Worm (Caenorhabditis elegans) whole organism, L2 larva: Measurements from ENCODE around the gene pix-1.

ENCODE experiments used
- ZK546.5 ChIP-seq: sonication (generic microtip); optimal IDR thresholded peaks from 2 replicates; lab custom pipeline; 2017; ENCODE audit warnings: missing biosample characterization, missing genetic modification characterization
- alr-1 ChIP-seq: fragments of 150-350 bp; optimal IDR thresholded peaks from 2 replicates; lab custom pipeline; 2014; ENCODE audit warnings: missing biosample characterization, missing genetic modification characterization
- aly-2 ChIP-seq: fragments of 150-350 bp; optimal IDR thresholded peaks from 2 replicates; lab custom pipeline; 2014; ENCODE audit warnings: missing biosample characterization, missing genetic modification characterization
- ama-1 ChIP-seq: fragments of 150-350 bp; optimal IDR thresholded peaks from 2 replicates; lab custom pipeline; 2018; ENCODE audit warnings: inconsistent platforms
- blmp-1 ChIP-seq: sonication (generic microtip); optimal IDR thresholded peaks from 2 replicates; lab custom pipeline; 2017; ENCODE audit warnings: missing genetic modification characterization, mild to moderate bottlenecking, missing compliant biosample characterization, antibody characterized with exemption, moderate library complexity; ENCODE audit not compliant: insufficient read depth
- lsy-2 ChIP-seq, 2 experiments: fragments of 150-350 bp in 1 of 2; sonication (generic microtip) in 1 of 2; optimal IDR thresholded peaks; 2 replicates each; lab custom pipeline; 2014 to 2017; ENCODE audit warnings: missing biosample characterization in 2 of 2, missing genetic modification characterization in 2 of 2
- nhr-12 ChIP-seq: fragments of 150-350 bp; optimal IDR thresholded peaks from 2 replicates; lab custom pipeline; 2014; ENCODE audit warnings: missing biosample characterization, missing genetic modification characterization
- nhr-237 ChIP-seq: fragments of 150-350 bp; optimal IDR thresholded peaks from 2 replicates; lab custom pipeline; 2014; ENCODE audit warnings: missing biosample characterization, missing genetic modification characterization
- nhr-77 ChIP-seq: fragments of 150-350 bp; optimal IDR thresholded peaks from 2 replicates; lab custom pipeline; 2014; ENCODE audit warnings: missing biosample characterization, missing genetic modification characterization
- peb-1 ChIP-seq: fragments of 150-350 bp; optimal IDR thresholded peaks from 2 replicates; lab custom pipeline; 2014; ENCODE audit warnings: missing biosample characterization, missing genetic modification characterization
- snpc-4 ChIP-seq: fragments of 150-350 bp; optimal IDR thresholded peaks from 2 replicates; lab custom pipeline; 2014; ENCODE audit warnings: missing biosample characterization, missing genetic modification characterization
- unc-62 ChIP-seq: fragments of 150-350 bp; optimal IDR thresholded peaks from 2 replicates; lab custom pipeline; 2014; ENCODE audit warnings: missing biosample characterization, missing genetic modification reagents, missing genetic modification characterization

- TF ChIP-seq snpc-4 (no peak), ama-1 (lab: Kevin White, UChicago) (no peak), lsy-2 (tag; optimal IDR thresholded peaks at IDR 0.05; lab: Kevin White, UChicago) (no peak), blmp-1 (tag; lab: Kevin White, UChicago) (no peak), nhr-237 (tag; lab: Kevin White, UChicago) (no peak), alr-1 (no peak), nhr-77 (tag; lab: Kevin White, UChicago) (no peak), aly-2 (tag; lab: Kevin White, UChicago) (no peak), nhr-12 (tag; lab: Kevin White, UChicago) (no peak), peb-1 (tag; lab: Kevin White, UChicago) (no peak), unc-62 (GFP tag; lab: Kevin White, UChicago) (no peak), ZK546.5 (tag; lab: Kevin White, UChicago) (no peak)
These were observed 15.2 kb upstream of the pix-1 start, which contains the start of gene K02D3.2 for ce11 chrX:13711909-13712308.
